Fruit fly (Drosophila melanogaster): ENCODE results near the gene yl.

- TF ChIP-seq CG1620 (GFP tag; optimal IDR thresholded peaks at IDR 0.05) (no peak), ovo (GFP tag; optimal IDR thresholded peaks at IDR 0.05) (peak; percentile 52)
These were observed 19.3 kb downstream of the yl start for dm6 chrX:14212147-14212792.

All from whole organism, adult.